Fruit fly (Drosophila melanogaster) whole organism, embryonic: ENCODE measurements around the gene alpha-PheRS.

ENCODE experiments used
- Adf1 ChIP-seq: fragments of 200-800 bp; sonication (Bioruptor generic); IDR thresholded peaks from 2 replicates; pipeline ENCODE4 v1.3.6; 2022; ENCODE audit warnings: missing biosample characterization, missing genetic modification characterization
- CG10267 ChIP-seq: fragments of 200-800 bp; sonication (Bioruptor generic); optimal IDR thresholded peaks from 2 replicates; lab custom pipeline; 2018; ENCODE audit warnings: missing biosample characterization, mild to moderate bottlenecking, missing genetic modification characterization, moderate library complexity
- CG10979 ChIP-seq: fragments of 200-800 bp; sonication (Bioruptor generic); optimal IDR thresholded peaks from 2 replicates; lab custom pipeline; 2018; ENCODE audit warnings: missing biosample characterization, mild to moderate bottlenecking, missing genetic modification characterization, moderate library complexity
- CG12299 ChIP-seq: fragments of 200-800 bp; sonication (Bioruptor generic); optimal IDR thresholded peaks from 2 replicates; lab custom pipeline; 2018; ENCODE audit warnings: missing biosample characterization, mild to moderate bottlenecking, missing genetic modification characterization
- CG12391 ChIP-seq: fragments of 200-800 bp; sonication (Bioruptor generic); optimal IDR thresholded peaks from 3 replicates; lab custom pipeline; 2018; ENCODE audit warnings: missing biosample characterization, mild to moderate bottlenecking, missing genetic modification characterization, moderate library complexity
- CG12769 ChIP-seq: fragments of 200-800 bp; sonication (Bioruptor generic); optimal IDR thresholded peaks from 2 replicates; lab custom pipeline; 2019; ENCODE audit warnings: missing biosample characterization, mild to moderate bottlenecking, missing genetic modification characterization, moderate library complexity
- CG13287 ChIP-seq: fragments of 200-800 bp; sonication (Bioruptor generic); IDR thresholded peaks from 2 replicates; pipeline ENCODE4 v1.3.6; 2022; ENCODE audit warnings: missing biosample characterization, missing genetic modification characterization; ENCODE audit not compliant: partially characterized antibody
- CG13424 ChIP-seq: fragments of 200-800 bp; sonication (Bioruptor generic); optimal IDR thresholded peaks from 2 replicates; lab custom pipeline; 2019; ENCODE audit warnings: missing biosample characterization, mild to moderate bottlenecking, missing genetic modification characterization, moderate library complexity
- CG14860 ChIP-seq: fragments of 200-800 bp; sonication (Bioruptor generic); IDR thresholded peaks from 3 replicates; pipeline ENCODE4 v1.3.6; 2022; ENCODE audit warnings: missing biosample characterization, missing genetic modification characterization; ENCODE audit not compliant: partially characterized antibody
- CG15601 ChIP-seq: fragments of 200-800 bp; sonication (Bioruptor generic); optimal IDR thresholded peaks from 3 replicates; lab custom pipeline; 2019; ENCODE audit warnings: missing biosample characterization, mild to moderate bottlenecking, missing genetic modification characterization, moderate library complexity
- CG1603 ChIP-seq: fragments of 200-800 bp; sonication (Bioruptor generic); optimal IDR thresholded peaks from 2 replicates; lab custom pipeline; 2019; ENCODE audit warnings: missing biosample characterization, mild to moderate bottlenecking, missing genetic modification characterization, moderate library complexity
- CG16813 ChIP-seq: fragments of 200-800 bp; sonication (Bioruptor generic); IDR thresholded peaks from 3 replicates; pipeline ENCODE4 v1.3.6; 2022; ENCODE audit warnings: missing biosample characterization, missing genetic modification characterization; ENCODE audit not compliant: partially characterized antibody
- CG17186 ChIP-seq: fragments of 200-800 bp; sonication (Bioruptor generic); optimal IDR thresholded peaks from 3 replicates; lab custom pipeline; 2017; ENCODE audit warnings: missing biosample characterization, missing genetic modification reagents, missing genetic modification characterization
- CG18262 ChIP-seq: fragments of 200-800 bp; optimal IDR thresholded peaks from 3 replicates; lab custom pipeline; 2019; ENCODE audit warnings: missing biosample characterization, mild to moderate bottlenecking, missing genetic modification characterization, moderate library complexity
- CG1832 ChIP-seq: fragments of 200-800 bp; sonication (Bioruptor generic); optimal IDR thresholded peaks from 2 replicates; lab custom pipeline; 2017; ENCODE audit warnings: missing biosample characterization, mild to moderate bottlenecking, missing genetic modification characterization, inconsistent platforms
- CG18599 ChIP-seq: fragments of 200-800 bp; sonication (Bioruptor generic); optimal IDR thresholded peaks from 3 replicates; lab custom pipeline; 2017; ENCODE audit warnings: missing biosample characterization, missing genetic modification characterization, mild to moderate bottlenecking, moderate library complexity, missing genetic modification reagents
- CG2199 ChIP-seq: fragments of 200-800 bp; sonication (Bioruptor generic); IDR thresholded peaks from 3 replicates; pipeline ENCODE4 v1.3.6; 2022; ENCODE audit warnings: missing biosample characterization, missing genetic modification characterization
- CG30020 ChIP-seq: fragments of 200-800 bp; optimal IDR thresholded peaks from 2 replicates; lab custom pipeline; 2019; ENCODE audit warnings: missing biosample characterization, mild to moderate bottlenecking, missing genetic modification characterization, moderate library complexity
- CG31365 ChIP-seq: fragments of 200-800 bp; sonication (Bioruptor generic); optimal IDR thresholded peaks from 2 replicates; lab custom pipeline; 2018; ENCODE audit warnings: missing biosample characterization, mild to moderate bottlenecking, missing genetic modification characterization
- CG32532 ChIP-seq: fragments of 200-800 bp; sonication (Bioruptor generic); IDR thresholded peaks from 2 replicates; pipeline ENCODE4 v1.3.6; 2022; ENCODE audit warnings: missing biosample characterization, missing genetic modification characterization
- CG3281 ChIP-seq: fragments of 200-800 bp; sonication (Bioruptor generic); optimal IDR thresholded peaks from 3 replicates; lab custom pipeline; 2017; ENCODE audit warnings: missing biosample characterization, mild to moderate bottlenecking, missing genetic modification characterization
- CG4282 ChIP-seq: fragments of 200-800 bp; sonication (Bioruptor generic); optimal IDR thresholded peaks from 2 replicates; lab custom pipeline; 2016; ENCODE audit warnings: missing biosample characterization, missing genetic modification characterization
- CG6791 ChIP-seq: fragments of 200-800 bp; sonication (Bioruptor generic); IDR thresholded peaks from 3 replicates; pipeline ENCODE4 v1.3.6; 2022; ENCODE audit warnings: missing biosample characterization, missing genetic modification characterization; ENCODE audit not compliant: partially characterized antibody
- CG7928 ChIP-seq: fragments of 200-800 bp; sonication (Bioruptor generic); optimal IDR thresholded peaks from 2 replicates; lab custom pipeline; 2017; ENCODE audit warnings: missing biosample characterization, mild to moderate bottlenecking, missing genetic modification characterization
- CG9797 ChIP-seq: fragments of 200-800 bp; sonication (Bioruptor generic); optimal IDR thresholded peaks from 3 replicates; lab custom pipeline; 2018; ENCODE audit warnings: missing biosample characterization, mild to moderate bottlenecking, missing genetic modification characterization
- CG9876 ChIP-seq: fragments of 200-800 bp; sonication (Bioruptor generic); optimal IDR thresholded peaks from 2 replicates; lab custom pipeline; 2016; ENCODE audit warnings: missing biosample characterization, missing genetic modification characterization
- Chrac-16 ChIP-seq: fragments of 200-800 bp; sonication (Bioruptor generic); optimal IDR thresholded peaks from 3 replicates; lab custom pipeline; 2016; ENCODE audit warnings: missing biosample characterization, missing genetic modification characterization
- Dfd ChIP-seq, 2 experiments: fragments of >200 bp; optimal IDR thresholded peaks; 2 replicates each; lab custom pipeline; 2017; ENCODE audit warnings: missing biosample characterization in 2 of 2, missing genetic modification characterization in 2 of 2
- Doc3 ChIP-seq: fragments of 200-800 bp; sonication (Bioruptor generic); IDR thresholded peaks from 3 replicates; pipeline ENCODE4 v1.3.6; 2022; ENCODE audit warnings: missing biosample characterization, missing genetic modification characterization; ENCODE audit not compliant: partially characterized antibody
- HmgD ChIP-seq: fragments of 200-800 bp; sonication (Bioruptor generic); optimal IDR thresholded peaks from 3 replicates; lab custom pipeline; 2016; ENCODE audit warnings: missing biosample characterization, missing genetic modification characterization
- Hr3 ChIP-seq: fragments of 200-800 bp; sonication (Bioruptor generic); optimal IDR thresholded peaks from 3 replicates; lab custom pipeline; 2016; ENCODE audit warnings: missing biosample characterization, missing genetic modification characterization
- Meics ChIP-seq: fragments of 200-800 bp; sonication (Bioruptor generic); optimal IDR thresholded peaks from 2 replicates; lab custom pipeline; 2017; ENCODE audit warnings: missing biosample characterization, mild to moderate bottlenecking, missing genetic modification characterization
- Stat92E ChIP-seq, 3 experiments: fragments of >200 bp in 2 of 3; fragments of 200-800 bp in 1 of 3; sonication (Bioruptor generic) in 1 of 3; optimal IDR thresholded peaks; 2 replicates each; lab custom pipeline; 2017 to 2019; ENCODE audit warnings: missing biosample characterization in 3 of 3, missing genetic modification characterization in 3 of 3, mild to moderate bottlenecking in 1 of 3, moderate library complexity in 1 of 3
- YL-1 ChIP-seq: fragments of 200-800 bp; sonication (Bioruptor generic); optimal IDR thresholded peaks from 3 replicates; lab custom pipeline; 2017; ENCODE audit warnings: missing biosample characterization, mild to moderate bottlenecking, missing genetic modification characterization
- amos ChIP-seq: fragments of 200-800 bp; sonication (Bioruptor generic); IDR thresholded peaks from 2 replicates; pipeline ENCODE4 v1.3.6; 2022; ENCODE audit warnings: missing biosample characterization, missing genetic modification characterization; ENCODE audit not compliant: partially characterized antibody
- ash1 ChIP-seq: fragments of 200-800 bp; sonication (Bioruptor generic); optimal IDR thresholded peaks from 2 replicates; lab custom pipeline; 2018; ENCODE audit warnings: missing biosample characterization, mild to moderate bottlenecking, missing genetic modification characterization
- cas ChIP-seq: fragments of 200-800 bp; sonication (Bioruptor generic); IDR thresholded peaks from 2 replicates; pipeline ENCODE4 v1.3.6; 2022; ENCODE audit warnings: missing biosample characterization, missing genetic modification characterization
- exex ChIP-seq: fragments of 200-800 bp; sonication (Bioruptor generic); optimal IDR thresholded peaks from 4 replicates; lab custom pipeline; 2018; ENCODE audit warnings: missing biosample characterization, mild to moderate bottlenecking, missing genetic modification characterization, moderate library complexity
- ftz-f1 ChIP-seq: fragments of 200-800 bp; sonication (Bioruptor generic); optimal IDR thresholded peaks from 2 replicates; lab custom pipeline; 2016; ENCODE audit warnings: missing biosample characterization, missing genetic modification characterization
- gce ChIP-seq: fragments of 200-800 bp; sonication (Bioruptor generic); IDR thresholded peaks from 3 replicates; pipeline ENCODE4 v1.3.6; 2022; ENCODE audit warnings: missing biosample characterization, missing genetic modification characterization
- gcm2 ChIP-seq: fragments of 200-800 bp; sonication (Bioruptor generic); optimal IDR thresholded peaks from 2 replicates; lab custom pipeline; 2016; ENCODE audit warnings: missing biosample characterization, missing genetic modification characterization
- gro ChIP-seq: fragments of 200-800 bp; sonication (Bioruptor generic); optimal IDR thresholded peaks from 2 replicates; lab custom pipeline; 2016; ENCODE audit warnings: missing biosample characterization, missing genetic modification characterization
- h ChIP-seq: fragments of >200 bp; optimal IDR thresholded peaks from 2 replicates; lab custom pipeline; 2017
- jing ChIP-seq: fragments of 200-800 bp; sonication (Bioruptor generic); optimal IDR thresholded peaks from 2 replicates; lab custom pipeline; 2018; ENCODE audit warnings: missing biosample characterization, mild to moderate bottlenecking, missing genetic modification characterization
- mirr ChIP-seq: fragments of 200-800 bp; sonication (Bioruptor generic); optimal IDR thresholded peaks from 3 replicates; lab custom pipeline; 2018; ENCODE audit warnings: missing biosample characterization, mild to moderate bottlenecking, missing genetic modification characterization
- nom ChIP-seq: fragments of 200-800 bp; sonication (Bioruptor generic); optimal IDR thresholded peaks from 2 replicates; lab custom pipeline; 2017; ENCODE audit warnings: missing biosample characterization, missing genetic modification characterization, mild to moderate bottlenecking, moderate library complexity, missing genetic modification reagents
- ranshi ChIP-seq: fragments of 200-800 bp; sonication (Bioruptor generic); IDR thresholded peaks from 2 replicates; pipeline ENCODE4 v1.3.6; 2022; ENCODE audit warnings: missing biosample characterization, missing genetic modification characterization
- stwl ChIP-seq: fragments of 200-800 bp; sonication (Bioruptor generic); optimal IDR thresholded peaks from 3 replicates; lab custom pipeline; 2018; ENCODE audit warnings: missing biosample characterization, mild to moderate bottlenecking, missing genetic modification characterization, moderate library complexity
- sug ChIP-seq: fragments of 200-800 bp; optimal IDR thresholded peaks from 2 replicates; lab custom pipeline; 2019; ENCODE audit warnings: missing biosample characterization, mild to moderate bottlenecking, missing genetic modification characterization, moderate library complexity
- tll ChIP-seq, 2 experiments: fragments of 200-800 bp in 1 of 2; fragments of >200 bp in 1 of 2; sonication (Bioruptor generic) in 1 of 2; optimal IDR thresholded peaks; 2 replicates each; lab custom pipeline; 2017 to 2019; ENCODE audit warnings: missing biosample characterization in 2 of 2, missing genetic modification characterization in 2 of 2, mild to moderate bottlenecking in 1 of 2, moderate library complexity in 1 of 2
- wek ChIP-seq: fragments of 200-800 bp; sonication (Bioruptor generic); optimal IDR thresholded peaks from 3 replicates; lab custom pipeline; 2018; ENCODE audit warnings: missing biosample characterization, mild to moderate bottlenecking, missing genetic modification characterization, moderate library complexity

The alpha-PheRS gene

dm6 chrX:8137285-8137684 is 8.1 kb downstream of the alpha-PheRS start:
- TF ChIP-seq CG12769 (tag; lab: Kevin White, UChicago) (no peak), gcm2 (GFP tag; lab: Kevin White, UChicago) (no peak), CG9876 (GFP tag; lab: Kevin White, UChicago) (no peak), CG10979 (tag; lab: Kevin White, UChicago) (no peak), CG6791 (peak; percentile 45; the same call in 1 of the 3 replicates), CG1832 (GFP tag; lab: Kevin White, UChicago) (no peak), CG2199 (GFP tag; lab: Robert Waterston, UW) (no peak), Hr3 (no peak), CG13287 (GFP tag; lab: Robert Waterston, UW) (peak; percentile 45; the same call in 1 of the 2 replicates), CG14860 (GFP tag; lab: Robert Waterston, UW) (0 out of 3 replicates have a peak, but pooled peaks have one; percentile 31), CG32532 (GFP tag; lab: Robert Waterston, UW) (no peak), stwl (peak; percentile 98), CG3281 (GFP tag; lab: Kevin White, UChicago) (no peak), CG4282 (no peak), jing (no peak), ftz-f1 (GFP tag; lab: Kevin White, UChicago) (no peak), CG12391 (tag; lab: Kevin White, UChicago) (no peak), wek (no peak), Stat92E (GFP tag; optimal IDR thresholded peaks at IDR 0.05; lab: Kevin White, UChicago) (no peak), nom (no peak), CG10267 (tag; lab: Kevin White, UChicago) (peak; percentile 21), ranshi (GFP tag; lab: Robert Waterston, UW) (no peak), CG31365 (tag; lab: Kevin White, UChicago) (no peak), tll (GFP tag; optimal IDR thresholded peaks at IDR 0.05; lab: Kevin White, UChicago) (no peak), amos (GFP tag; lab: Robert Waterston, UW) (0 out of 2 replicates have a peak, but pooled peaks have one; percentile 10), Dfd (GFP tag; optimal IDR thresholded peaks at IDR 0.05; lab: Kevin White, UChicago) (no peak), CG15601 (tag; lab: Kevin White, UChicago) (no peak), Doc3 (0 out of 3 replicates have a peak, but pooled peaks have one; percentile 26), CG7928 (GFP tag; lab: Kevin White, UChicago) (no peak), CG16813 (peak; percentile 17; the same call in 1 of the 3 replicates), cas (GFP tag; lab: Robert Waterston, UW) (no peak), ash1 (GFP tag; lab: Kevin White, UChicago) (no peak), CG1603 (tag; lab: Kevin White, UChicago) (no peak)

dm6 chrX:8135420-8135874 is 10.0 kb downstream of the alpha-PheRS start, which contains the start of the genes cyr and CG2120:
cyr (minus strand) TSS chrX:8135713.
CG2120 (plus strand) TSS chrX:8135824.
- TF ChIP-seq CG12299 (tag; lab: Kevin White, UChicago) (no peak), Meics (no peak), gro (no peak), gce (no peak), h (lab: Kevin White, UChicago) (no peak), CG13424 (tag; lab: Kevin White, UChicago) (no peak), CG30020 (tag; lab: Kevin White, UChicago) (no peak), CG1832 (GFP tag; lab: Kevin White, UChicago) (no peak), CG9797 (GFP tag; lab: Kevin White, UChicago) (no peak), Adf1 (GFP tag; lab: Robert Waterston, UW) (no peak), exex (tag; lab: Kevin White, UChicago) (peak; percentile 74), Chrac-16 (no peak), YL-1 (GFP tag; lab: Kevin White, UChicago) (no peak), HmgD (GFP tag; lab: Kevin White, UChicago) (no peak), CG18599 (GFP tag; lab: Kevin White, UChicago) (no peak), sug (tag; lab: Kevin White, UChicago) (peak; percentile 68), CG17186 (GFP tag; lab: Kevin White, UChicago) (no peak), CG18262 (tag; lab: Kevin White, UChicago) (no peak), mirr (GFP tag; lab: Kevin White, UChicago) (peak; percentile 17)
